Fruit fly (Drosophila melanogaster) Kc167 (cell line): ENCODE results near the gene can.

ENCODE experiments used
- Sin3A ChIP-seq: fragments of >200 bp; optimal IDR thresholded peaks from 2 replicates; lab custom pipeline; 2018; ENCODE audit warnings: missing external identifiers
- h ChIP-seq: fragments of >200 bp; optimal IDR thresholded peaks from 3 replicates; lab custom pipeline; 2018; ENCODE audit warnings: missing external identifiers
- insv ChIP-seq: fragments of >200 bp; optimal IDR thresholded peaks from 3 replicates; lab custom pipeline; 2018; ENCODE audit warnings: missing external identifiers
- psq ChIP-seq: fragments of >200 bp; optimal IDR thresholded peaks from 2 replicates; lab custom pipeline; 2017; ENCODE audit warnings: missing external identifiers
- ttk ChIP-seq: sonication (Bioruptor generic); optimal IDR thresholded peaks from 2 replicates; lab custom pipeline; 2017; ENCODE audit warnings: missing external identifiers

dm6 chr3L:10249836-10250235 is 17.1 kb downstream of the can start:
- TF ChIP-seq Sin3A = no peak
- no peak for TF ChIP-seq insv (lab: Kevin White, UChicago)
- no peak for TF ChIP-seq h
- no peak for TF ChIP-seq psq
- no peak for TF ChIP-seq ttk (lab: Kevin White, UChicago)
